Fruit fly (Drosophila melanogaster) whole organism, embryonic: Measurements from ENCODE around the gene Zasp66.

Source experiments
- BEAF-32 ChIP-seq: fragments of 200-800 bp; sonication (Bioruptor generic); optimal IDR thresholded peaks from 3 replicates; lab custom pipeline; 2017; ENCODE audit warnings: missing biosample characterization, missing genetic modification characterization, mild to moderate bottlenecking, moderate library complexity, missing genetic modification reagents
- CG11247 ChIP-seq: fragments of 200-800 bp; sonication (Bioruptor generic); IDR thresholded peaks from 2 replicates; pipeline ENCODE4 v1.3.6; 2022; ENCODE audit warnings: missing biosample characterization, missing genetic modification characterization
- CG15601 ChIP-seq: fragments of 200-800 bp; sonication (Bioruptor generic); optimal IDR thresholded peaks from 3 replicates; lab custom pipeline; 2019; ENCODE audit warnings: missing biosample characterization, mild to moderate bottlenecking, missing genetic modification characterization, moderate library complexity
- CG18476 ChIP-seq: fragments of 200-800 bp; sonication (Bioruptor generic); optimal IDR thresholded peaks from 2 replicates; lab custom pipeline; 2016; ENCODE audit warnings: missing biosample characterization, mild to moderate bottlenecking, missing genetic modification characterization
- CG18599 ChIP-seq: fragments of 200-800 bp; sonication (Bioruptor generic); optimal IDR thresholded peaks from 3 replicates; lab custom pipeline; 2017; ENCODE audit warnings: missing biosample characterization, missing genetic modification characterization, mild to moderate bottlenecking, moderate library complexity, missing genetic modification reagents
- CG30403 ChIP-seq: fragments of 200-800 bp; sonication (Bioruptor generic); optimal IDR thresholded peaks from 3 replicates; lab custom pipeline; 2016; ENCODE audit warnings: missing biosample characterization, missing genetic modification characterization
- CG3726 ChIP-seq: fragments of 200-800 bp; sonication (Bioruptor generic); IDR thresholded peaks from 3 replicates; pipeline ENCODE4, ENCODE4 v1.3.6; 2022; ENCODE audit warnings: missing biosample characterization, missing genetic modification characterization
- CG43689 ChIP-seq: fragments of 200-800 bp; sonication (Bioruptor generic); IDR thresholded peaks from 2 replicates; pipeline ENCODE4 v1.3.6; 2022; ENCODE audit warnings: missing biosample characterization, missing genetic modification characterization
- CG5953 ChIP-seq: fragments of 200-800 bp; sonication (Bioruptor generic); IDR thresholded peaks from 2 replicates; pipeline ENCODE4 v1.3.6; 2022; ENCODE audit warnings: missing biosample characterization, missing genetic modification characterization
- CG6765 ChIP-seq: fragments of 200-800 bp; sonication (Bioruptor generic); optimal IDR thresholded peaks from 3 replicates; lab custom pipeline; 2017; ENCODE audit warnings: missing biosample characterization, mild to moderate bottlenecking, missing genetic modification characterization
- CG6791 ChIP-seq: fragments of 200-800 bp; sonication (Bioruptor generic); IDR thresholded peaks from 3 replicates; pipeline ENCODE4 v1.3.6; 2022; ENCODE audit warnings: missing biosample characterization, missing genetic modification characterization; ENCODE audit not compliant: partially characterized antibody
- CG7372 ChIP-seq: fragments of 200-800 bp; sonication (Bioruptor generic); IDR thresholded peaks from 2 replicates; pipeline ENCODE4 v1.3.6; 2022; ENCODE audit warnings: missing biosample characterization, missing genetic modification characterization
- CG7839 ChIP-seq: fragments of 200-800 bp; sonication (Bioruptor generic); optimal IDR thresholded peaks from 3 replicates; lab custom pipeline; 2018; ENCODE audit warnings: missing biosample characterization, mild to moderate bottlenecking, missing genetic modification characterization, moderate library complexity
- CG7963 ChIP-seq: fragments of 200-800 bp; sonication (Bioruptor generic); IDR thresholded peaks from 3 replicates; pipeline ENCODE4 v1.3.6; 2022; ENCODE audit warnings: missing biosample characterization, missing genetic modification characterization; ENCODE audit not compliant: partially characterized antibody
- CoRest ChIP-seq: fragments of 200-800 bp; sonication (Bioruptor generic); optimal IDR thresholded peaks from 3 replicates; lab custom pipeline; 2018; ENCODE audit warnings: missing biosample characterization, mild to moderate bottlenecking, missing genetic modification characterization, moderate library complexity
- Deaf1 ChIP-seq: fragments of 200-800 bp; optimal IDR thresholded peaks from 3 replicates; lab custom pipeline; 2019; ENCODE audit warnings: missing biosample characterization, mild to moderate bottlenecking, missing genetic modification characterization, moderate library complexity
- Dfd ChIP-seq, 2 experiments: fragments of >200 bp; optimal IDR thresholded peaks; 2 replicates each; lab custom pipeline; 2017; ENCODE audit warnings: missing biosample characterization in 2 of 2, missing genetic modification characterization in 2 of 2
- Dp ChIP-seq: fragments of 200-800 bp; sonication (Bioruptor generic); optimal IDR thresholded peaks from 2 replicates; lab custom pipeline; 2018; ENCODE audit warnings: missing biosample characterization, mild to moderate bottlenecking, missing genetic modification characterization, moderate library complexity
- Drgx ChIP-seq: fragments of 200-800 bp; sonication (Bioruptor generic); IDR thresholded peaks from 2 replicates; pipeline ENCODE4 v1.3.6; 2022; ENCODE audit warnings: missing biosample characterization, missing genetic modification characterization
- Fer2 ChIP-seq: fragments of 200-800 bp; sonication (Bioruptor generic); optimal IDR thresholded peaks from 2 replicates; lab custom pipeline; 2018; ENCODE audit warnings: missing biosample characterization, mild to moderate bottlenecking, missing genetic modification characterization, moderate library complexity
- NfI ChIP-seq: fragments of 200-800 bp; sonication (Bioruptor generic); optimal IDR thresholded peaks from 3 replicates; lab custom pipeline; 2018; ENCODE audit warnings: missing biosample characterization, mild to moderate bottlenecking, missing genetic modification characterization, moderate library complexity
- Oaz ChIP-seq: fragments of 200-800 bp; sonication (Bioruptor generic); IDR thresholded peaks from 2 replicates; pipeline ENCODE4 v1.3.6; 2022; ENCODE audit warnings: missing biosample characterization, missing genetic modification characterization
- Oli ChIP-seq: fragments of 200-800 bp; sonication (Bioruptor generic); optimal IDR thresholded peaks from 2 replicates; lab custom pipeline; 2018; ENCODE audit warnings: missing biosample characterization, mild to moderate bottlenecking, missing genetic modification characterization, moderate library complexity
- Sin3A ChIP-seq: fragments of >200 bp; optimal IDR thresholded peaks from 2 replicates; lab custom pipeline; 2018
- ase ChIP-seq: fragments of 200-800 bp; sonication (Bioruptor generic); IDR thresholded peaks from 3 replicates; pipeline ENCODE4 v1.3.6; 2022; ENCODE audit warnings: missing biosample characterization, missing genetic modification characterization
- btn ChIP-seq: fragments of 200-800 bp; sonication (Bioruptor generic); optimal IDR thresholded peaks from 2 replicates; lab custom pipeline; 2016; ENCODE audit warnings: missing biosample characterization, missing genetic modification characterization
- da ChIP-seq: fragments of 200-800 bp; sonication (Bioruptor generic); optimal IDR thresholded peaks from 2 replicates; lab custom pipeline; 2016; ENCODE audit warnings: missing biosample characterization, missing genetic modification characterization
- dan ChIP-seq: fragments of 200-800 bp; sonication (Bioruptor generic); IDR thresholded peaks from 2 replicates; pipeline ENCODE4 v1.3.6; 2022; ENCODE audit warnings: missing biosample characterization, missing genetic modification characterization
- dati ChIP-seq: fragments of 200-800 bp; sonication (Bioruptor generic); IDR thresholded peaks from 2 replicates; pipeline ENCODE4 v1.3.6; 2022; ENCODE audit warnings: missing biosample characterization, missing genetic modification characterization
- dysf ChIP-seq: fragments of 200-800 bp; sonication (Bioruptor generic); IDR thresholded peaks from 3 replicates; pipeline ENCODE4 v1.3.6; 2022; ENCODE audit warnings: missing biosample characterization, missing genetic modification characterization
- emc ChIP-seq: fragments of 200-800 bp; sonication (Bioruptor generic); optimal IDR thresholded peaks from 2 replicates; lab custom pipeline; 2016; ENCODE audit warnings: missing biosample characterization, missing genetic modification characterization
- ewg ChIP-seq: fragments of 200-800 bp; sonication (Bioruptor generic); optimal IDR thresholded peaks from 3 replicates; lab custom pipeline; 2017; ENCODE audit warnings: mild to moderate bottlenecking, missing biosample characterization, missing genetic modification reagents, missing genetic modification characterization
- fd3F ChIP-seq: fragments of 200-800 bp; sonication (Bioruptor generic); optimal IDR thresholded peaks from 2 replicates; lab custom pipeline; 2018; ENCODE audit warnings: missing biosample characterization, mild to moderate bottlenecking, missing genetic modification characterization, moderate library complexity
- fd96Cb ChIP-seq: fragments of 200-800 bp; sonication (Bioruptor generic); optimal IDR thresholded peaks from 2 replicates; lab custom pipeline; 2018; ENCODE audit warnings: missing biosample characterization, mild to moderate bottlenecking, missing genetic modification characterization, moderate library complexity
- gro ChIP-seq: fragments of 200-800 bp; sonication (Bioruptor generic); optimal IDR thresholded peaks from 2 replicates; lab custom pipeline; 2016; ENCODE audit warnings: missing biosample characterization, missing genetic modification characterization
- ham ChIP-seq: fragments of 200-800 bp; sonication (Bioruptor generic); IDR thresholded peaks from 2 replicates; pipeline ENCODE4 v1.3.6; 2022; ENCODE audit warnings: missing biosample characterization, missing genetic modification characterization
- hb ChIP-seq: fragments of 200-800 bp; sonication (Bioruptor generic); IDR thresholded peaks from 3 replicates; pipeline ENCODE4 v1.3.6; 2022; ENCODE audit warnings: missing biosample characterization, missing genetic modification characterization; ENCODE audit not compliant: partially characterized antibody
- her ChIP-seq: fragments of 200-800 bp; sonication (Bioruptor generic); optimal IDR thresholded peaks from 2 replicates; lab custom pipeline; 2016; ENCODE audit warnings: missing biosample characterization, missing genetic modification characterization
- jumu ChIP-seq: fragments of 200-800 bp; sonication (Bioruptor generic); optimal IDR thresholded peaks from 3 replicates; lab custom pipeline; 2016; ENCODE audit warnings: missing biosample characterization, missing genetic modification characterization
- phol ChIP-seq: fragments of 200-800 bp; sonication (Bioruptor generic); optimal IDR thresholded peaks from 3 replicates; lab custom pipeline; 2018; ENCODE audit warnings: missing biosample characterization, mild to moderate bottlenecking, missing genetic modification characterization, moderate library complexity
- pros ChIP-seq: fragments of 200-800 bp; sonication (Bioruptor generic); optimal IDR thresholded peaks from 3 replicates; lab custom pipeline; 2019; ENCODE audit warnings: missing biosample characterization, mild to moderate bottlenecking, missing genetic modification characterization, moderate library complexity
- repo ChIP-seq: fragments of 200-800 bp; sonication (Bioruptor generic); optimal IDR thresholded peaks from 2 replicates; lab custom pipeline; 2016; ENCODE audit warnings: missing biosample characterization, missing genetic modification characterization
- schlank ChIP-seq: fragments of 200-800 bp; sonication (Bioruptor generic); optimal IDR thresholded peaks from 2 replicates; lab custom pipeline; 2018; ENCODE audit warnings: missing biosample characterization, mild to moderate bottlenecking, missing genetic modification characterization
- slp2 ChIP-seq: fragments of 200-800 bp; sonication (Bioruptor generic); optimal IDR thresholded peaks from 2 replicates; lab custom pipeline; 2016; ENCODE audit warnings: missing biosample characterization, missing genetic modification characterization
- sna ChIP-seq: fragments of 200-800 bp; sonication (Bioruptor generic); IDR thresholded peaks from 2 replicates; pipeline ENCODE4 v1.3.6; 2022; ENCODE audit warnings: missing biosample characterization, missing genetic modification characterization; ENCODE audit not compliant: partially characterized antibody
- sob ChIP-seq: fragments of 200-800 bp; sonication (Bioruptor generic); IDR thresholded peaks from 2 replicates; pipeline ENCODE4 v1.3.6; 2022; ENCODE audit warnings: missing biosample characterization, missing genetic modification characterization
- sqz ChIP-seq: fragments of 200-800 bp; sonication (Bioruptor generic); optimal IDR thresholded peaks from 3 replicates; lab custom pipeline; 2018; ENCODE audit warnings: missing biosample characterization, mild to moderate bottlenecking, missing genetic modification characterization
- sug ChIP-seq: fragments of 200-800 bp; optimal IDR thresholded peaks from 2 replicates; lab custom pipeline; 2019; ENCODE audit warnings: missing biosample characterization, mild to moderate bottlenecking, missing genetic modification characterization, moderate library complexity
- tup ChIP-seq: fragments of 200-800 bp; sonication (Bioruptor generic); optimal IDR thresholded peaks from 2 replicates; lab custom pipeline; 2016; ENCODE audit warnings: missing biosample characterization, mild to moderate bottlenecking, missing genetic modification characterization, moderate library complexity

Zasp66 gene

dm6 chr3L:8575844-8576842 is 48.0 kb upstream of the Zasp66 start, which contains the start of the genes CG6638 and CG43078 (continued):
- TF ChIP-seq CG3726 (no peak), ham (no peak), fd3F (GFP tag; lab: Kevin White, UChicago) (no peak), Sin3A (lab: Kevin White, UChicago) (no peak), dan (GFP tag; lab: Robert Waterston, UW) (no peak), hb (GFP tag; lab: Robert Waterston, UW) (no peak), sug (tag; lab: Kevin White, UChicago) (no peak), sqz (GFP tag; lab: Kevin White, UChicago) (no peak), CG7372 (GFP tag; lab: Robert Waterston, UW) (no peak), Dfd (GFP tag; optimal IDR thresholded peaks at IDR 0.05; lab: Kevin White, UChicago) (no peak), dati (GFP tag; lab: Robert Waterston, UW) (no peak), Dp (GFP tag; lab: Kevin White, UChicago) (peak; percentile 88), CG7839 (tag; lab: Kevin White, UChicago) (no peak), Drgx (no peak), her (GFP tag; lab: Kevin White, UChicago) (no peak), Deaf1 (tag; lab: Kevin White, UChicago) (no peak), CG6791 (no peak), gro (GFP tag; lab: Kevin White, UChicago) (no peak), Oaz (no peak), repo (GFP tag; lab: Kevin White, UChicago) (no peak), CG11247 (GFP tag; lab: Robert Waterston, UW) (no peak), Fer2 (tag; lab: Kevin White, UChicago) (no peak), sna (no peak), CG43689 (GFP tag; lab: Robert Waterston, UW) (no peak), BEAF-32 (GFP tag; lab: Kevin White, UChicago) (peak; percentile 22), btn (GFP tag; lab: Kevin White, UChicago) (no peak), CG15601 (tag; lab: Kevin White, UChicago) (peak; percentile 28), ewg (GFP tag; lab: Kevin White, UChicago) (peak; percentile 97), ase (no peak), schlank (tag; lab: Kevin White, UChicago) (no peak), NfI (GFP tag; lab: Kevin White, UChicago) (no peak), fd96Cb (no peak), da (GFP tag; lab: Kevin White, UChicago) (no peak), Oli (tag; lab: Kevin White, UChicago) (no peak), jumu (no peak), pros (GFP tag; lab: Kevin White, UChicago) (no peak), CG18599 (GFP tag; lab: Kevin White, UChicago) (no peak), slp2 (GFP tag; lab: Kevin White, UChicago) (no peak), CoRest (tag; lab: Kevin White, UChicago) (no peak), tup (no peak), CG5953 (GFP tag; lab: Robert Waterston, UW) (no peak), sob (GFP tag; lab: Robert Waterston, UW) (no peak), CG7963 (GFP tag; lab: Robert Waterston, UW) (no peak), CG18476 (no peak), emc (GFP tag; lab: Kevin White, UChicago) (no peak), CG30403 (GFP tag; lab: Kevin White, UChicago) (peak; percentile 45), phol (tag; lab: Kevin White, UChicago) (peak; percentile 26), CG6765 (GFP tag; lab: Kevin White, UChicago) (no peak), dysf (GFP tag; lab: Robert Waterston, UW) (no peak)
